Worm (Caenorhabditis elegans) whole organism, L4 larva: ENCODE results near the gene nhr-196.

Source experiments
- R02D3.7 ChIP-seq: fragments of 150-350 bp; sonication (generic microtip); optimal IDR thresholded peaks from 3 replicates; lab custom pipeline; 2014; ENCODE audit warnings: missing biosample characterization, missing genetic modification characterization
- hlh-11 ChIP-seq: fragments of 200-800 bp; sonication (Bioruptor generic); optimal IDR thresholded peaks from 2 replicates; lab custom pipeline; 2018; ENCODE audit warnings: mild to moderate bottlenecking, missing genetic modification characterization, missing compliant biosample characterization
- nhr-6 ChIP-seq: fragments of 150-350 bp; optimal IDR thresholded peaks from 2 replicates; lab custom pipeline; 2014; ENCODE audit warnings: missing biosample characterization, missing genetic modification characterization

DNA sequence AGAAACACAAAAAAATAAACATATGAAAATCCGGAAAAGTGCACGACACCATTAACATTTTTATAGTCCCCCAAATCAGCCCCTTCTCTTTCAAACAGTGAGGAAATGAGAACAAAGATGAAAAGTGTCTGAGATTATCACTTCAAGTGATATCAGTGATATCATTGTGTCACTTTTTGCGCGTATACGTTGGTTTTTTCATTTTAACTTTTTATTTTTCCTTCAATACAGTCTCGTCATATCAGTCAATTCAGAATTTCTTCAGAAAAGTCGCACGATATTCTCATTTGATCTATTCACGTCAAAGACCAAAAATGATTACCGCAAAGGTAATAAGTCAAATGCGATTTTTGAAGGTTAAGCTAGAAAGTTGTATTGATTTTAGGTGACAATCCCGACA, 19.2 kb downstream of the nhr-196 start, which contains the start of gene twk-34:
- TF ChIP-seq hlh-11 (tag; lab: Kevin White, UChicago) (no peak), nhr-6 (tag; lab: Kevin White, UChicago) (no peak), R02D3.7 (tag; lab: Kevin White, UChicago) (no peak)
